Fruit fly (Drosophila melanogaster) whole organism, embryonic: Measurements from ENCODE around the gene CG10793.
A peak's percentile ranks its signal among the peaks of the same experiment; 100 is the strongest.

ENCODE experiments used
- ATbp ChIP-seq: fragments of 200-800 bp; sonication (Bioruptor generic); optimal IDR thresholded peaks from 2 replicates; lab custom pipeline; 2017; ENCODE audit warnings: missing biosample characterization, mild to moderate bottlenecking, missing genetic modification characterization, missing genetic modification reagents
- B-H2 ChIP-seq: fragments of 200-800 bp; sonication (Bioruptor generic); optimal IDR thresholded peaks from 2 replicates; lab custom pipeline; 2018; ENCODE audit warnings: missing biosample characterization, mild to moderate bottlenecking, missing genetic modification characterization
- C15 ChIP-seq: fragments of 200-800 bp; sonication (Bioruptor generic); IDR thresholded peaks from 3 replicates; pipeline ENCODE4 v1.3.6; 2022; ENCODE audit warnings: missing biosample characterization, missing genetic modification characterization
- CG10543 ChIP-seq: fragments of 200-800 bp; sonication (Bioruptor generic); optimal IDR thresholded peaks from 3 replicates; lab custom pipeline; 2017; ENCODE audit warnings: missing biosample characterization, mild to moderate bottlenecking, missing genetic modification characterization, moderate library complexity
- CG15514 ChIP-seq: fragments of 200-800 bp; sonication (Bioruptor generic); optimal IDR thresholded peaks from 3 replicates; lab custom pipeline; 2017; ENCODE audit warnings: missing biosample characterization, missing genetic modification characterization, mild to moderate bottlenecking, moderate library complexity, missing genetic modification reagents
- CG18764 ChIP-seq: fragments of 200-800 bp; sonication (Bioruptor generic); optimal IDR thresholded peaks from 3 replicates; lab custom pipeline; 2016; ENCODE audit warnings: missing biosample characterization, missing genetic modification characterization
- CG2116 ChIP-seq: fragments of 200-800 bp; sonication (Bioruptor generic); optimal IDR thresholded peaks from 3 replicates; lab custom pipeline; 2018; ENCODE audit warnings: missing biosample characterization, mild to moderate bottlenecking, missing genetic modification characterization
- CG33213 ChIP-seq: fragments of 200-800 bp; sonication (Bioruptor generic); optimal IDR thresholded peaks from 3 replicates; lab custom pipeline; 2016; ENCODE audit warnings: missing biosample characterization, missing genetic modification characterization
- CG3995 ChIP-seq: fragments of 200-800 bp; sonication (Bioruptor generic); optimal IDR thresholded peaks from 3 replicates; lab custom pipeline; 2016; ENCODE audit warnings: missing biosample characterization, missing genetic modification characterization
- CG4328 ChIP-seq: fragments of 200-800 bp; sonication (Bioruptor generic); optimal IDR thresholded peaks from 3 replicates; lab custom pipeline; 2017; ENCODE audit warnings: missing biosample characterization, missing genetic modification reagents, missing genetic modification characterization
- CG4730 ChIP-seq: fragments of 200-800 bp; sonication (Bioruptor generic); IDR thresholded peaks from 2 replicates; pipeline ENCODE4 v1.3.6; 2022; ENCODE audit warnings: missing biosample characterization, missing genetic modification characterization
- CG7786 ChIP-seq: fragments of 200-800 bp; sonication (Bioruptor generic); optimal IDR thresholded peaks from 2 replicates; lab custom pipeline; 2016; ENCODE audit warnings: missing biosample characterization, missing genetic modification characterization
- CG7839 ChIP-seq: fragments of 200-800 bp; sonication (Bioruptor generic); optimal IDR thresholded peaks from 3 replicates; lab custom pipeline; 2018; ENCODE audit warnings: missing biosample characterization, mild to moderate bottlenecking, missing genetic modification characterization, moderate library complexity
- CG8290 ChIP-seq, 3 experiments: fragments of 200-800 bp; sonication (Bioruptor generic); optimal IDR thresholded peaks; 2 replicates each; lab custom pipeline; 2016 to 2019; ENCODE audit warnings: missing biosample characterization in 3 of 3, missing genetic modification characterization in 3 of 3, mild to moderate bottlenecking in 2 of 3, moderate library complexity in 1 of 3
- CG8944 ChIP-seq: fragments of 200-800 bp; sonication (Bioruptor generic); optimal IDR thresholded peaks from 3 replicates; lab custom pipeline; 2016; ENCODE audit warnings: missing biosample characterization, missing genetic modification characterization
- CG9437 ChIP-seq: fragments of 200-800 bp; sonication (Bioruptor generic); optimal IDR thresholded peaks from 2 replicates; lab custom pipeline; 2018; ENCODE audit warnings: missing biosample characterization, mild to moderate bottlenecking, missing genetic modification characterization
- CG9797 ChIP-seq: fragments of 200-800 bp; sonication (Bioruptor generic); optimal IDR thresholded peaks from 3 replicates; lab custom pipeline; 2018; ENCODE audit warnings: missing biosample characterization, mild to moderate bottlenecking, missing genetic modification characterization
- CrebB ChIP-seq: fragments of 200-800 bp; sonication (Bioruptor generic); optimal IDR thresholded peaks from 3 replicates; lab custom pipeline; 2018; ENCODE audit warnings: missing biosample characterization, mild to moderate bottlenecking, missing genetic modification characterization
- Dref ChIP-seq: fragments of 200-800 bp; sonication (Bioruptor generic); IDR thresholded peaks from 2 replicates; pipeline ENCODE4 v1.3.6; 2022; ENCODE audit warnings: missing biosample characterization, missing genetic modification characterization
- ERR ChIP-seq: fragments of 200-800 bp; sonication (Bioruptor generic); optimal IDR thresholded peaks from 2 replicates; lab custom pipeline; 2016; ENCODE audit warnings: missing biosample characterization, missing genetic modification characterization
- Eip74EF ChIP-seq, 2 experiments: fragments of 200-800 bp in 1 of 2; fragments of >200 bp in 1 of 2; sonication (Bioruptor generic) in 1 of 2; optimal IDR thresholded peaks; 2 replicates each; lab custom pipeline; 2017 to 2019; ENCODE audit warnings: missing biosample characterization in 2 of 2, missing genetic modification characterization in 2 of 2, mild to moderate bottlenecking in 1 of 2, moderate library complexity in 1 of 2
- Elba2 ChIP-seq: fragments of 200-800 bp; sonication (Bioruptor generic); optimal IDR thresholded peaks from 3 replicates; lab custom pipeline; 2016; ENCODE audit warnings: missing biosample characterization, missing genetic modification characterization
- HLH54F ChIP-seq: fragments of 200-800 bp; sonication (Bioruptor generic); optimal IDR thresholded peaks from 3 replicates; lab custom pipeline; 2016; ENCODE audit warnings: missing biosample characterization, missing genetic modification characterization
- Hr51 ChIP-seq, 2 experiments: fragments of 200-800 bp; sonication (Bioruptor generic); optimal IDR thresholded peaks; 2 replicates in 1 of 2; 3 replicates in 1 of 2; lab custom pipeline; 2016 to 2018; ENCODE audit warnings: missing biosample characterization in 2 of 2, missing genetic modification characterization in 2 of 2, mild to moderate bottlenecking in 1 of 2, moderate library complexity in 1 of 2
- Kr ChIP-seq: fragments of 200-800 bp; sonication (Bioruptor generic); optimal IDR thresholded peaks from 2 replicates; lab custom pipeline; 2017; ENCODE audit warnings: missing biosample characterization, mild to moderate bottlenecking, missing genetic modification characterization
- Max ChIP-seq: fragments of 200-800 bp; sonication (Bioruptor generic); optimal IDR thresholded peaks from 2 replicates; lab custom pipeline; 2016; ENCODE audit warnings: missing biosample characterization, mild to moderate bottlenecking, missing genetic modification characterization
- Mes4 ChIP-seq: fragments of 200-800 bp; sonication (Bioruptor generic); optimal IDR thresholded peaks from 2 replicates; lab custom pipeline; 2016; ENCODE audit warnings: missing biosample characterization, missing genetic modification characterization
- NfI ChIP-seq: fragments of 200-800 bp; sonication (Bioruptor generic); optimal IDR thresholded peaks from 3 replicates; lab custom pipeline; 2018; ENCODE audit warnings: missing biosample characterization, mild to moderate bottlenecking, missing genetic modification characterization, moderate library complexity
- Optix ChIP-seq: fragments of 200-800 bp; sonication (Bioruptor generic); IDR thresholded peaks from 3 replicates; pipeline ENCODE4 v1.3.6; 2022; ENCODE audit warnings: missing biosample characterization, missing genetic modification characterization
- Ptx1 ChIP-seq: fragments of 200-800 bp; sonication (Bioruptor generic); IDR thresholded peaks from 2 replicates; pipeline ENCODE4 v1.3.6; 2022; ENCODE audit warnings: missing biosample characterization, missing genetic modification characterization
- Rfx ChIP-seq: fragments of 200-800 bp; sonication (Bioruptor generic); IDR thresholded peaks from 2 replicates; pipeline ENCODE4 v1.3.6; 2022; ENCODE audit warnings: missing biosample characterization, missing genetic modification characterization
- ab ChIP-seq: fragments of 200-800 bp; sonication (Bioruptor generic); optimal IDR thresholded peaks from 2 replicates; lab custom pipeline; 2016; ENCODE audit warnings: missing biosample characterization, missing genetic modification characterization
- amos ChIP-seq: fragments of 200-800 bp; sonication (Bioruptor generic); IDR thresholded peaks from 2 replicates; pipeline ENCODE4 v1.3.6; 2022; ENCODE audit warnings: missing biosample characterization, missing genetic modification characterization; ENCODE audit not compliant: partially characterized antibody
- aop ChIP-seq: fragments of 200-800 bp; sonication (Bioruptor generic); IDR thresholded peaks from 2 replicates; pipeline ENCODE4 v1.3.6; 2022; ENCODE audit warnings: missing biosample characterization, missing genetic modification characterization
- ara ChIP-seq: fragments of 200-800 bp; sonication (Bioruptor generic); IDR thresholded peaks from 2 replicates; pipeline ENCODE4 v1.3.6; 2022; ENCODE audit warnings: missing biosample characterization, missing genetic modification characterization
- bab2 ChIP-seq: fragments of 200-800 bp; sonication (Bioruptor generic); optimal IDR thresholded peaks from 2 replicates; lab custom pipeline; 2016; ENCODE audit warnings: missing biosample characterization, missing genetic modification characterization
- cwo ChIP-seq: fragments of 200-800 bp; sonication (Bioruptor generic); optimal IDR thresholded peaks from 3 replicates; lab custom pipeline; 2017; ENCODE audit warnings: missing biosample characterization, missing genetic modification characterization, mild to moderate bottlenecking, moderate library complexity, missing genetic modification reagents
- fd3F ChIP-seq: fragments of 200-800 bp; sonication (Bioruptor generic); optimal IDR thresholded peaks from 2 replicates; lab custom pipeline; 2018; ENCODE audit warnings: missing biosample characterization, mild to moderate bottlenecking, missing genetic modification characterization, moderate library complexity
- jumu ChIP-seq: fragments of 200-800 bp; sonication (Bioruptor generic); optimal IDR thresholded peaks from 3 replicates; lab custom pipeline; 2016; ENCODE audit warnings: missing biosample characterization, missing genetic modification characterization
- kay ChIP-seq: fragments of 200-800 bp; sonication (Bioruptor generic); optimal IDR thresholded peaks from 2 replicates; lab custom pipeline; 2016; ENCODE audit warnings: missing biosample characterization, missing genetic modification characterization
- ken ChIP-seq: fragments of 200-800 bp; sonication (Bioruptor generic); IDR thresholded peaks from 3 replicates; pipeline ENCODE4 v1.3.6; 2022; ENCODE audit warnings: missing biosample characterization, missing genetic modification characterization
- knrl ChIP-seq: fragments of 200-800 bp; sonication (Bioruptor generic); IDR thresholded peaks from 3 replicates; pipeline ENCODE4 v1.3.6; 2022; ENCODE audit warnings: missing biosample characterization, missing genetic modification characterization; ENCODE audit not compliant: partially characterized antibody
- mld ChIP-seq: fragments of 200-800 bp; sonication (Bioruptor generic); IDR thresholded peaks from 3 replicates; pipeline ENCODE4 v1.3.6; 2022; ENCODE audit warnings: missing biosample characterization, missing genetic modification characterization; ENCODE audit not compliant: partially characterized antibody
- psq ChIP-seq: fragments of 200-800 bp; sonication (Bioruptor generic); optimal IDR thresholded peaks from 2 replicates; lab custom pipeline; 2017; ENCODE audit warnings: missing biosample characterization, missing genetic modification characterization
- so ChIP-seq: fragments of 200-800 bp; sonication (Bioruptor generic); IDR thresholded peaks from 3 replicates; pipeline ENCODE4 v1.3.6; 2022; ENCODE audit warnings: missing biosample characterization, missing genetic modification characterization
- stc ChIP-seq: fragments of 200-800 bp; sonication (Bioruptor generic); IDR thresholded peaks from 2 replicates; pipeline ENCODE4 v1.3.6; 2022; ENCODE audit warnings: missing biosample characterization, missing genetic modification characterization
- sug ChIP-seq: fragments of 200-800 bp; optimal IDR thresholded peaks from 2 replicates; lab custom pipeline; 2019; ENCODE audit warnings: missing biosample characterization, mild to moderate bottlenecking, missing genetic modification characterization, moderate library complexity
- unpg ChIP-seq: fragments of 200-800 bp; sonication (Bioruptor generic); optimal IDR thresholded peaks from 3 replicates; lab custom pipeline; 2018; ENCODE audit warnings: missing biosample characterization, mild to moderate bottlenecking, missing genetic modification characterization, moderate library complexity
- wor ChIP-seq: fragments of 200-800 bp; sonication (Bioruptor generic); IDR thresholded peaks from 2 replicates; pipeline ENCODE4 v1.3.6; 2022; ENCODE audit warnings: missing biosample characterization, missing genetic modification characterization

Gene CG10793

DNA sequence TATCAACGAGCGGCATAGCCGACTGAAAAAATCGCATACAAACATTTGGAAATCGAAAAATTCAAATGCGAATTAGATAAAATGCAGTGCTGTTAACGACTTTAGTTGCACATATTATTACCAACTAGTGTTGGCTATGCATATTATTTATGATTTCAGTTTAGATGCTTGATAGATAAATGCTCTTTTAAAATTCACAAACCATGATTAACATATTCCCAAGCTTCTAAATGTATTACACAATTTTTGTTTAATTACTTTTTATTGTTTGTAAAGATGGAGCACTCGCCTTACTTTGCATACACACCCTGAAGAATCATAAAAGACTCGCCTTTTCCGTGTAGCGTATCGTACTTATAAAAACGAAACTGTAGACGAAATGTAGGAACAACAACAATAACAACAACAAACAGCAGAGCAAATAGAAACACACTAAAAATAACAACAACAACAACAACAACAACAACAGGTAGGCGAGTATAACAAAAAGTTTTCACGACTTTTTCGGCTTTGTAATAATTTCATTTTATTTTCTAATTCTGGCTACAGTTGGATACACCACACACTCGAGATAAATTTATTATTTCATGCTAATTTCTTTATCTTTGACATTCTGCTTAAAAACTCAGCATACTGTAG, 44.4 kb upstream of the CG10793 start (continued):
- TF ChIP-seq CrebB (no peak), mld (GFP tag; lab: Robert Waterston, UW) (no peak), CG9437 (peak; percentile 66), CG10543 (peak; percentile 41), Max (GFP tag; lab: Kevin White, UChicago) (peak; percentile 32), CG4328 (GFP tag; lab: Kevin White, UChicago) (peak; percentile 52), cwo (GFP tag; lab: Kevin White, UChicago) (peak; percentile 54), CG18764 (GFP tag; lab: Kevin White, UChicago) (peak; percentile 3), ERR (GFP tag; lab: Kevin White, UChicago) (peak; percentile 15), CG8944 (GFP tag; lab: Kevin White, UChicago) (peak; percentile 60), wor (GFP tag; lab: Robert Waterston, UW) (0 out of 2 replicates have a peak, but pooled peaks have one; percentile 17), Hr51 (GFP tag; optimal IDR thresholded peaks at IDR 0.05; lab: Kevin White, UChicago) (peak; percentile 37 to 76), stc (no peak), kay (GFP tag; lab: Kevin White, UChicago) (peak; percentile 8), fd3F (GFP tag; lab: Kevin White, UChicago) (peak; percentile 53), Elba2 (GFP tag; lab: Kevin White, UChicago) (no peak), CG7839 (peak; percentile 76), so (GFP tag; lab: Robert Waterston, UW) (no peak), CG9797 (GFP tag; lab: Kevin White, UChicago) (no peak), CG2116 (GFP tag; lab: Kevin White, UChicago) (peak; percentile 16), psq (GFP tag; lab: Kevin White, UChicago) (no peak), CG8290 (GFP tag; optimal IDR thresholded peaks at IDR 0.05; lab: Kevin White, UChicago) (no peak), CG8290 (tag; optimal IDR thresholded peaks at IDR 0.05; lab: Kevin White, UChicago) (peak in 1 of 2 experiments; percentile 54), CG15514 (GFP tag; lab: Kevin White, UChicago) (peak; percentile 51), knrl (GFP tag; lab: Robert Waterston, UW) (no peak), Rfx (GFP tag; lab: Robert Waterston, UW) (peak; percentile 80), Ptx1 (peak; percentile 63), sug (tag; lab: Kevin White, UChicago) (peak; percentile 55), ab (no peak), unpg (GFP tag; lab: Kevin White, UChicago) (peak; percentile 42), amos (GFP tag; lab: Robert Waterston, UW) (no peak), aop (no peak), Optix (no peak), CG3995 (peak; percentile 30), B-H2 (GFP tag; lab: Kevin White, UChicago) (no peak), jumu (GFP tag; lab: Kevin White, UChicago) (peak; percentile 50), ken (GFP tag; lab: Robert Waterston, UW) (no peak), Kr (GFP tag; lab: Kevin White, UChicago) (no peak), Mes4 (no peak), Eip74EF (GFP tag; optimal IDR thresholded peaks at IDR 0.05; lab: Kevin White, UChicago) (peak in 1 of 2 experiments; percentile 69), CG7786 (GFP tag; lab: Kevin White, UChicago) (peak; percentile 78), HLH54F (peak; percentile 72), Dref (GFP tag; lab: Robert Waterston, UW) (no peak), ara (GFP tag; lab: Robert Waterston, UW) (no peak), CG4730 (GFP tag; lab: Robert Waterston, UW) (no peak), CG33213 (GFP tag; lab: Kevin White, UChicago) (no peak), C15 (GFP tag; lab: Robert Waterston, UW) (no peak), NfI (GFP tag; lab: Kevin White, UChicago) (peak; percentile 54), bab2 (GFP tag; lab: Kevin White, UChicago) (peak; percentile 71), ATbp (GFP tag; lab: Kevin White, UChicago) (peak; percentile 48)
